Worm (Caenorhabditis elegans): ENCODE measurements around the gene vps-22.
"Not testable (repeated sequence)": the region's sequence is repeated elsewhere in the genome, so short reads cannot be mapped to it uniquely, and the experiment has no call there.

- not testable (repeated sequence) for TF ChIP-seq unc-62 (GFP tag; optimal IDR thresholded peaks at IDR 0.05); mab-5 (tag; optimal IDR thresholded peaks at IDR 0.05); unc-39 (tag; optimal IDR thresholded peaks at IDR 0.05); ztf-11 (tag; optimal IDR thresholded peaks at IDR 0.05); lsy-2 (tag; optimal IDR thresholded peaks at IDR 0.05); nhr-237 (tag; optimal IDR thresholded peaks at IDR 0.05); mep-1 (tag; optimal IDR thresholded peaks at IDR 0.05); pha-4 (tag; optimal IDR thresholded peaks at IDR 0.05); nhr-28 (tag; optimal IDR thresholded peaks at IDR 0.05); elt-1 (tag; optimal IDR thresholded peaks at IDR 0.05; ENCODE audit: borderline replicate concordance, insufficient read depth)
These were observed 40.3 kb downstream of the vps-22 start, which contains the start of gene mmab-1 for ce11 chrIII:4922020-4922419.

All from whole organism, mixed stage, embryonic.